Worm (Caenorhabditis elegans) whole organism, L1 larva: Measurements from ENCODE around the gene srz-12.
A peak's percentile ranks its signal among the peaks of the same experiment; 100 is the strongest.

Experiments
- C04F5.9 ChIP-seq: sonication (generic microtip); optimal IDR thresholded peaks from 2 replicates; lab custom pipeline; 2016; ENCODE audit warnings: missing genetic modification characterization, missing compliant biosample characterization
- C16A3.4 ChIP-seq: fragments of 150-350 bp; optimal IDR thresholded peaks from 2 replicates; lab custom pipeline; 2014; ENCODE audit warnings: missing biosample characterization, missing genetic modification characterization
- C34B4.2 ChIP-seq: sonication (generic microtip); optimal IDR thresholded peaks from 2 replicates; lab custom pipeline; 2017; ENCODE audit warnings: mild to moderate bottlenecking, missing genetic modification characterization, missing compliant biosample characterization
- aha-1 ChIP-seq: fragments of 150-350 bp; optimal IDR thresholded peaks from 2 replicates; lab custom pipeline; 2014; ENCODE audit warnings: missing biosample characterization, missing genetic modification characterization
- ceh-63 ChIP-seq: fragments of 200-800 bp; sonication (Bioruptor generic); optimal IDR thresholded peaks from 2 replicates; lab custom pipeline; 2018; ENCODE audit warnings: mild to moderate bottlenecking, missing genetic modification characterization, missing compliant biosample characterization
- ceh-82 ChIP-seq, 3 experiments: fragments of 150-350 bp in 1 of 3; sonication (generic microtip) in 2 of 3; optimal IDR thresholded peaks; 2 replicates each; lab custom pipeline; 2014 to 2017; ENCODE audit warnings: missing biosample characterization in 3 of 3, missing genetic modification characterization in 3 of 3
- ceh-90 ChIP-seq: sonication (generic microtip); optimal IDR thresholded peaks from 2 replicates; lab custom pipeline; 2016; ENCODE audit warnings: missing genetic modification characterization, missing compliant biosample characterization
- ces-1 ChIP-seq: fragments of 150-350 bp; optimal IDR thresholded peaks from 2 replicates; lab custom pipeline; 2014; ENCODE audit warnings: missing biosample characterization, missing genetic modification reagents, missing genetic modification characterization
- egl-13 ChIP-seq: sonication (generic microtip); optimal IDR thresholded peaks from 2 replicates; lab custom pipeline; 2016; ENCODE audit warnings: missing genotype, missing genetic modification reagents, missing genetic modification characterization, missing compliant biosample characterization
- elt-3 ChIP-seq, 6 experiments: fragments of 150-350 bp in 1 of 6; sonication (generic microtip); optimal IDR thresholded peaks; 2 replicates each; lab custom pipeline; 2017 to 2018; ENCODE audit warnings: missing biosample characterization in 6 of 6, missing genetic modification characterization in 6 of 6, inconsistent platforms in 1 of 6
- ets-5 ChIP-seq: fragments of 200-800 bp; sonication (Bioruptor generic); IDR thresholded peaks from 2 replicates; pipeline ENCODE4 v1.3.6; 2022; ENCODE audit warnings: missing genetic modification characterization, missing compliant biosample characterization
- fkh-4 ChIP-seq: sonication (generic microtip); optimal IDR thresholded peaks from 2 replicates; lab custom pipeline; 2016; ENCODE audit warnings: missing compliant biosample characterization, missing genetic modification characterization, borderline replicate concordance
- fkh-8 ChIP-seq: sonication (generic microtip); optimal IDR thresholded peaks from 2 replicates; lab custom pipeline; 2016; ENCODE audit warnings: mild to moderate bottlenecking, missing genetic modification characterization, missing compliant biosample characterization
- hlh-17 ChIP-seq: fragments of 200-800 bp; sonication (Bioruptor generic); optimal IDR thresholded peaks from 2 replicates; lab custom pipeline; 2018; ENCODE audit warnings: missing genetic modification characterization, mild to moderate bottlenecking, missing compliant biosample characterization, moderate library complexity, borderline replicate concordance
- hlh-4 ChIP-seq: sonication (generic microtip); optimal IDR thresholded peaks from 2 replicates; lab custom pipeline; 2016; ENCODE audit warnings: mild to moderate bottlenecking, missing genetic modification characterization, missing compliant biosample characterization
- hpl-2 ChIP-seq: fragments of 150-350 bp; optimal IDR thresholded peaks from 2 replicates; lab custom pipeline; 2014; ENCODE audit warnings: missing biosample characterization, missing genetic modification reagents, missing genetic modification characterization
- jun-1 ChIP-seq: fragments of 150-350 bp; optimal IDR thresholded peaks from 2 replicates; lab custom pipeline; 2014; ENCODE audit warnings: missing biosample characterization, missing genetic modification reagents, missing genetic modification characterization
- lin-14 ChIP-seq: fragments of 200-800 bp; sonication (Bioruptor generic); optimal IDR thresholded peaks from 2 replicates; lab custom pipeline; 2018; ENCODE audit warnings: mild to moderate bottlenecking, missing genetic modification characterization, moderate library complexity, missing compliant biosample characterization
- lin-15B ChIP-seq: fragments of 150-350 bp; sonication (generic microtip); optimal IDR thresholded peaks from 3 replicates; lab custom pipeline; 2014; ENCODE audit warnings: missing biosample characterization, missing genetic modification characterization
- nhr-11 ChIP-seq: fragments of 150-350 bp; optimal IDR thresholded peaks from 2 replicates; lab custom pipeline; 2014; ENCODE audit warnings: missing biosample characterization, missing genetic modification characterization
- nhr-19 ChIP-seq: fragments of 200-800 bp; sonication (Bioruptor generic); conservative IDR thresholded peaks from 2 replicates; pipeline ENCODE4 v1.3.6; 2022; ENCODE audit warnings: missing genetic modification characterization, missing compliant biosample characterization
- nhr-71 ChIP-seq: sonication (generic microtip); optimal IDR thresholded peaks from 2 replicates; lab custom pipeline; 2016; ENCODE audit warnings: mild to moderate bottlenecking, missing genetic modification characterization, moderate library complexity, missing compliant biosample characterization
- nhr-76 ChIP-seq: sonication (generic microtip); optimal IDR thresholded peaks from 2 replicates; lab custom pipeline; 2017; ENCODE audit warnings: missing biosample characterization, missing genetic modification characterization
- pax-3 ChIP-seq: fragments of 200-800 bp; sonication (Bioruptor generic); optimal IDR thresholded peaks from 2 replicates; lab custom pipeline; 2018; ENCODE audit warnings: mild to moderate bottlenecking, missing genetic modification characterization, moderate library complexity, missing compliant biosample characterization
- skn-1 ChIP-seq: fragments of 150-350 bp; optimal IDR thresholded peaks from 2 replicates; lab custom pipeline; 2014; ENCODE audit warnings: missing biosample characterization, missing genetic modification characterization
- swsn-7 ChIP-seq: sonication (generic microtip); optimal IDR thresholded peaks from 2 replicates; lab custom pipeline; 2016; ENCODE audit warnings: missing genetic modification characterization, missing compliant biosample characterization
- tbx-2 ChIP-seq: sonication (generic microtip); optimal IDR thresholded peaks from 2 replicates; lab custom pipeline; 2016; ENCODE audit warnings: missing genetic modification characterization, missing compliant biosample characterization
- unc-62 ChIP-seq: fragments of 150-350 bp; optimal IDR thresholded peaks from 2 replicates; lab custom pipeline; 2014; ENCODE audit warnings: missing biosample characterization, missing genetic modification reagents, missing genetic modification characterization
- vab-15 ChIP-seq: sonication (generic microtip); optimal IDR thresholded peaks from 2 replicates; lab custom pipeline; 2017; ENCODE audit warnings: missing genotype, mild to moderate bottlenecking, missing genetic modification characterization, missing compliant biosample characterization

srz-12 gene

DNA sequence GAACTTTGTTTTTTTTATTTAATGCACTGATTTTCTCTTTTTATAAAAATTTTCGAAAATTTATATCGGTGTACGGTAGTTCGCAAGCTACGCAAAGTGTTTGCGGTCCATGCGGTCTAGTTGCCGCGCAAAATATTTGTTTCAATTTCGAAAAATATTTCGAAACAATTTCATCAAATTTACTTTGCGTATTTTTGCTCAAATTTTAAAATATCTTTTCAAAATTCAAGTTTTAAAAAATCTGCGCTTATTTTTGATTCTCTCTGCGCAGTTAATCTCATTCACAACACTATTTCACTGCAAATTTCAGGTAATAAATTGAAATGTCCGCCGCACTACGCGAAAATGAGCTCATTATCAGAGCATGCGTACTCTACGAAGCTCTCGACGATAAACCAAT is 4.9 kb upstream of the srz-12 start, which contains the start of gene fbxa-197:
fbxa-197 (plus strand) TSS at position 301 of the 400 bp plus-strand sequence.
- TF ChIP-seq nhr-19 (no peak), ceh-82 (tag; optimal IDR thresholded peaks at IDR 0.05; lab: Kevin White, UChicago) (no peak), C16A3.4 (tag; lab: Kevin White, UChicago) (no peak), C04F5.9 (no peak), ceh-63 (GFP tag; lab: Kevin White, UChicago) (no peak)

- TF ChIP-seq tbx-2 (tag; lab: Kevin White, UChicago) (no peak), vab-15 (tag; lab: Kevin White, UChicago) (no peak), nhr-11 (tag; lab: Kevin White, UChicago) (no peak), ets-5 (GFP tag; lab: Robert Waterston, UW) (no peak), jun-1 (no peak), aha-1 (no peak), elt-3 (tag; optimal IDR thresholded peaks at IDR 0.05; lab: Kevin White, UChicago) (no peak), swsn-7 (tag; lab: Kevin White, UChicago) (no peak), unc-62 (GFP tag; lab: Kevin White, UChicago) (no peak)
These were observed 3.3 kb upstream of the srz-12 start, which contains the start of gene srh-293 for ce11 chrV:15865839-15866238. Gene srh-293 (plus strand): TSS chrV:15866139.

DNA sequence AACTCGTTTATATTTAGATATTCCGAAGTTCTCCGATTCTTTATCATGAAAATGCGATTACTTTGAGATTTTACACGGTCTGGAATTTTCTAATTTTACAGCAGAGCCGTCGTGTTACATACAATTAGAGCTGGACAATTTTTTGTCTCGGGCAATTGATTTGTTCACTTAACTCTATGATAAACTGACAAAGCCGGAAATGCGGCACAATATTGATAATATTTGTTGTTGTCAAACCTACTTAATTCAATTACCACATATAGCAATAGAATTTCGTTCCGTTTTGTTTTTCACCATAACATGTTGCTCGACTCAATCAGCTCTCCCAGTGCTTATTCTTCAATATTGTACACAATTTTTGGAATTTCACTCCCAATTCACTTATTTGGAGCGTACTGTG is 543 bp upstream of the srz-12 start, which contains the start of gene srh-299:
srh-299 (plus strand) TSS at position 301 of the 400 bp plus-strand sequence.
- TF ChIP-seq nhr-71 (tag; lab: Kevin White, UChicago) (no peak), hlh-4 (tag; lab: Kevin White, UChicago) (no peak), egl-13 (tag; lab: Kevin White, UChicago) (no peak), lin-15B (tag; lab: Kevin White, UChicago) (no peak), hlh-17 (GFP tag; lab: Kevin White, UChicago) (no peak), lin-14 (GFP tag; lab: Kevin White, UChicago) (no peak), skn-1 (tag; lab: Kevin White, UChicago) (no peak), fkh-8 (tag; lab: Kevin White, UChicago) (no peak), fkh-4 (no peak), pax-3 (tag; lab: Kevin White, UChicago) (no peak), hpl-2 (GFP tag; lab: Kevin White, UChicago) (no peak), nhr-76 (no peak), ceh-63 (GFP tag; lab: Kevin White, UChicago) (no peak)

ce11 chrV:15858292-15858691 is 4.2 kb downstream of the srz-12 start, which contains the start of gene srh-148:
Gene srh-148 (minus strand): TSS chrV:15858392.
- TF ChIP-seq fkh-8 (tag; lab: Kevin White, UChicago) (no peak), hlh-4 (tag; lab: Kevin White, UChicago) (peak; percentile 20), ceh-90 (no peak), C34B4.2 (tag; lab: Kevin White, UChicago) (no peak)

DNA sequence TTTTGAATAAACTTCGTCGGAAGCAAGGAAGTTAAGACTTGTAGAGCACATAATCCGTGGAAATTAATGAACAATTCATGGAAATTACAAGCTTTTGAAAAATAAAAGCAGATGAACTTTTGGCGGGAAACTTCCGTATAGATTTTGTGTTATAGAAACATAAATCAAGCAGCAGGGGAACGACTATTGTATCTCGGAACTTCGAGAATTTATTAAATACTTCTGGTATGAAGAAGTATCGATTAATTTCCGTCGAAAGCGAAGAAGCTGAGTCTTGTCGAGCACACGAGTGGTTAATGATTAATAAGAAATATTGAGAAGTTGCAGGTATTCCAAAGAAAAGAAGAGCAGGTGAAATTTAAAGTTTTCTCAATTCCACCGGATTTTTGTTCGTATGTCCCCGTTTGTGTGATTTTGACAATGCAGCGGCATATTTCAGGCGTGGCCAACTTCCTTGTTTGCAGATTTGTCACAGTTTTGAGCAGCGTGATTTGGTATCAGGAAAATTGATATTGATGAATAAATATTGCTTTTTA is 12.2 kb downstream of the srz-12 start, which contains the start of gene srh-147:
srh-147 (minus strand) TSS at position 51 of the 536 bp plus-strand sequence.
- TF ChIP-seq hlh-4 (tag; lab: Kevin White, UChicago), result peak; percentile 92
- TF ChIP-seq, all 84 proteins: peak for 1; not testable (repeated sequence) for 83

ce11 chrV:15841095-15841494 is 21.4 kb downstream of the srz-12 start, which contains the start of gene srh-149:
Gene srh-149 (minus strand): TSS chrV:15841195.
- TF ChIP-seq hlh-4 (tag; lab: Kevin White, UChicago) (peak; percentile 50), ces-1 (GFP tag; lab: Kevin White, UChicago) (no peak)
